Fruit fly (Drosophila melanogaster) Kc167 (cell line): ENCODE measurements around the gene pn.

Experiments used
- Myc ChIP-seq: fragments of >200 bp; optimal IDR thresholded peaks from 2 replicates; lab custom pipeline; 2017; ENCODE audit warnings: missing external identifiers
- Sin3A ChIP-seq: fragments of >200 bp; optimal IDR thresholded peaks from 2 replicates; lab custom pipeline; 2018; ENCODE audit warnings: missing external identifiers
- h ChIP-seq: fragments of >200 bp; optimal IDR thresholded peaks from 3 replicates; lab custom pipeline; 2018; ENCODE audit warnings: missing external identifiers
- psq ChIP-seq: fragments of >200 bp; optimal IDR thresholded peaks from 2 replicates; lab custom pipeline; 2017; ENCODE audit warnings: missing external identifiers
- ttk ChIP-seq: sonication (Bioruptor generic); optimal IDR thresholded peaks from 2 replicates; lab custom pipeline; 2017; ENCODE audit warnings: missing external identifiers

- TF ChIP-seq Myc (lab: Kevin White, UChicago) (no peak), Sin3A (lab: Kevin White, UChicago) (no peak), ttk (lab: Kevin White, UChicago) (no peak), psq (lab: Kevin White, UChicago) (no peak), h (no peak)
These were observed 38.9 kb downstream of the pn start for dm6 chrX:2219899-2220298.
